Fruit fly (Drosophila melanogaster) whole organism, prepupa: ENCODE measurements around the gene CG12241.

Experiments used
- CG10631 ChIP-seq: fragments of 200-800 bp; sonication (Bioruptor generic); optimal IDR thresholded peaks from 2 replicates; lab custom pipeline; 2016; ENCODE audit warnings: missing biosample characterization, missing genetic modification characterization
- CG11294 ChIP-seq: fragments of 200-800 bp; sonication (Bioruptor generic); IDR thresholded peaks from 2 replicates; pipeline ENCODE4 v1.3.6; 2022; ENCODE audit warnings: missing biosample characterization, missing genetic modification characterization
- CG11902 ChIP-seq: fragments of 200-800 bp; sonication (Bioruptor generic); optimal IDR thresholded peaks from 3 replicates; lab custom pipeline; 2016; ENCODE audit warnings: missing biosample characterization, missing genetic modification characterization
- CG15336 ChIP-seq: fragments of 200-800 bp; sonication (Bioruptor generic); IDR thresholded peaks from 2 replicates; pipeline ENCODE4 v1.3.6; 2022; ENCODE audit warnings: missing biosample characterization, missing genetic modification characterization
- CG1621 ChIP-seq: fragments of 200-800 bp; sonication (Bioruptor generic); optimal IDR thresholded peaks from 3 replicates; lab custom pipeline; 2018; ENCODE audit warnings: missing biosample characterization, mild to moderate bottlenecking, missing genetic modification characterization
- CG16779 ChIP-seq: fragments of 200-800 bp; sonication (Bioruptor generic); optimal IDR thresholded peaks from 3 replicates; lab custom pipeline; 2017; ENCODE audit warnings: missing biosample characterization, mild to moderate bottlenecking, missing genetic modification characterization
- CG3032 ChIP-seq: fragments of 200-800 bp; optimal IDR thresholded peaks from 2 replicates; lab custom pipeline; 2019; ENCODE audit warnings: missing biosample characterization, mild to moderate bottlenecking, missing genetic modification characterization, moderate library complexity
- CG31627 ChIP-seq: fragments of 200-800 bp; sonication (Bioruptor generic); optimal IDR thresholded peaks from 3 replicates; lab custom pipeline; 2016; ENCODE audit warnings: missing biosample characterization, missing genetic modification characterization
- CG32006 ChIP-seq: fragments of 200-800 bp; sonication (Bioruptor generic); optimal IDR thresholded peaks from 3 replicates; lab custom pipeline; 2017; ENCODE audit warnings: missing biosample characterization, mild to moderate bottlenecking, missing genetic modification characterization
- CG34406 ChIP-seq: fragments of 200-800 bp; sonication (Bioruptor generic); optimal IDR thresholded peaks from 3 replicates; lab custom pipeline; 2016; ENCODE audit warnings: missing biosample characterization, missing genetic modification characterization
- CG3919 ChIP-seq: fragments of 200-800 bp; sonication (Bioruptor generic); optimal IDR thresholded peaks from 3 replicates; lab custom pipeline; 2016; ENCODE audit warnings: missing biosample characterization, missing genetic modification characterization
- CG6276 ChIP-seq: fragments of 200-800 bp; sonication (Bioruptor generic); optimal IDR thresholded peaks from 2 replicates; lab custom pipeline; 2017; ENCODE audit warnings: missing biosample characterization, mild to moderate bottlenecking, missing genetic modification characterization
- CG6792 ChIP-seq: fragments of 200-800 bp; sonication (Bioruptor generic); optimal IDR thresholded peaks from 3 replicates; lab custom pipeline; 2016; ENCODE audit warnings: missing biosample characterization, missing genetic modification characterization
- CG6808 ChIP-seq: fragments of 200-800 bp; sonication (Bioruptor generic); optimal IDR thresholded peaks from 3 replicates; lab custom pipeline; 2017; ENCODE audit warnings: missing biosample characterization, missing genetic modification characterization, mild to moderate bottlenecking, moderate library complexity, missing genetic modification reagents
- CG9139 ChIP-seq: fragments of 200-800 bp; sonication (Bioruptor generic); optimal IDR thresholded peaks from 3 replicates; lab custom pipeline; 2017; ENCODE audit warnings: missing biosample characterization, mild to moderate bottlenecking, missing genetic modification characterization
- Eip78C ChIP-seq: fragments of 200-800 bp; sonication (Bioruptor generic); peaks from one replicate; lab custom pipeline; 2016; ENCODE audit warnings: missing biosample characterization, missing genetic modification characterization
- Eip93F ChIP-seq: fragments of 200-800 bp; sonication (Bioruptor generic); optimal IDR thresholded peaks from 2 replicates; lab custom pipeline; 2016; ENCODE audit warnings: missing biosample characterization, mild to moderate bottlenecking, missing genetic modification characterization
- Ets21C ChIP-seq: fragments of 200-800 bp; sonication (Bioruptor generic); optimal IDR thresholded peaks from 3 replicates; lab custom pipeline; 2016; ENCODE audit warnings: missing biosample characterization, missing genetic modification characterization
- Ets96B ChIP-seq: fragments of 200-800 bp; optimal IDR thresholded peaks from 2 replicates; lab custom pipeline; 2019; ENCODE audit warnings: missing biosample characterization, mild to moderate bottlenecking, missing genetic modification characterization, moderate library complexity
- Gug ChIP-seq: fragments of 200-800 bp; sonication (Bioruptor generic); IDR thresholded peaks from 2 replicates; pipeline ENCODE4 v1.3.6; 2022; ENCODE audit warnings: missing biosample characterization, missing genetic modification characterization
- Hr38 ChIP-seq: sonication (Bioruptor generic); optimal IDR thresholded peaks from 2 replicates; lab custom pipeline; 2016; ENCODE audit warnings: missing biosample characterization, missing genetic modification characterization
- Lpt ChIP-seq: fragments of 200-800 bp; sonication (Bioruptor generic); optimal IDR thresholded peaks from 3 replicates; lab custom pipeline; 2016; ENCODE audit warnings: missing biosample characterization, missing genetic modification characterization
- OdsH ChIP-seq: fragments of 200-800 bp; sonication (Bioruptor generic); optimal IDR thresholded peaks from 3 replicates; lab custom pipeline; 2016; ENCODE audit warnings: missing biosample characterization, missing genetic modification characterization
- Sox102F ChIP-seq: fragments of 200-800 bp; sonication (Bioruptor generic); optimal IDR thresholded peaks from 2 replicates; lab custom pipeline; 2016; ENCODE audit warnings: missing biosample characterization, mild to moderate bottlenecking, missing genetic modification characterization
- Sox14 ChIP-seq: fragments of 200-800 bp; sonication (Bioruptor generic); optimal IDR thresholded peaks from 3 replicates; lab custom pipeline; 2016; ENCODE audit warnings: missing biosample characterization, missing genetic modification characterization
- acj6 ChIP-seq: fragments of 200-800 bp; sonication (Bioruptor generic); optimal IDR thresholded peaks from 3 replicates; lab custom pipeline; 2016; ENCODE audit warnings: missing biosample characterization, missing genetic modification characterization
- cyc ChIP-seq: fragments of 200-800 bp; sonication (Bioruptor generic); optimal IDR thresholded peaks from 3 replicates; lab custom pipeline; 2016; ENCODE audit warnings: missing biosample characterization, missing genetic modification characterization
- dac ChIP-seq: fragments of 200-800 bp; sonication (Bioruptor generic); optimal IDR thresholded peaks from 2 replicates; lab custom pipeline; 2017; ENCODE audit warnings: missing biosample characterization, mild to moderate bottlenecking, missing genetic modification characterization
- eg ChIP-seq: fragments of 200-800 bp; sonication (Bioruptor generic); IDR thresholded peaks from 3 replicates; pipeline ENCODE4 v1.3.6; 2022; ENCODE audit warnings: missing biosample characterization, missing genetic modification characterization
- esn ChIP-seq: fragments of 200-800 bp; sonication (Bioruptor generic); optimal IDR thresholded peaks from 2 replicates; lab custom pipeline; 2016; ENCODE audit warnings: missing biosample characterization, mild to moderate bottlenecking, missing genetic modification characterization, moderate library complexity
- fd85E ChIP-seq: fragments of 200-800 bp; sonication (Bioruptor generic); optimal IDR thresholded peaks from 3 replicates; lab custom pipeline; 2016; ENCODE audit warnings: missing biosample characterization, missing genetic modification characterization
- lz ChIP-seq: fragments of 200-800 bp; sonication (Bioruptor generic); optimal IDR thresholded peaks from 3 replicates; lab custom pipeline; 2016; ENCODE audit warnings: missing biosample characterization, missing genetic modification characterization
- salr ChIP-seq, 2 experiments: fragments of 200-800 bp; sonication (Bioruptor generic); optimal IDR thresholded peaks; 3 replicates each; lab custom pipeline; 2016 to 2018; ENCODE audit warnings: missing biosample characterization in 2 of 2, missing genetic modification characterization in 2 of 2, mild to moderate bottlenecking in 1 of 2
- spab ChIP-seq: fragments of 200-800 bp; sonication (Bioruptor generic); optimal IDR thresholded peaks from 2 replicates; lab custom pipeline; 2017; ENCODE audit warnings: missing biosample characterization, mild to moderate bottlenecking, missing genetic modification characterization, missing genetic modification reagents
- ss ChIP-seq, 2 experiments: fragments of 200-800 bp; sonication (Bioruptor generic); optimal IDR thresholded peaks; 2 replicates in 1 of 2; 3 replicates in 1 of 2; lab custom pipeline; 2017 to 2018; ENCODE audit warnings: mild to moderate bottlenecking in 2 of 2, missing biosample characterization in 2 of 2, missing genetic modification characterization in 2 of 2, moderate library complexity in 1 of 2
- svp ChIP-seq: fragments of 200-800 bp; sonication (Bioruptor generic); peaks from one replicate; lab custom pipeline; 2016; ENCODE audit warnings: missing biosample characterization, missing genetic modification characterization
- vri ChIP-seq: fragments of 200-800 bp; sonication (Bioruptor generic); optimal IDR thresholded peaks from 3 replicates; lab custom pipeline; 2016; ENCODE audit warnings: missing biosample characterization, mild to moderate bottlenecking, missing genetic modification characterization

CG12241 gene

DNA sequence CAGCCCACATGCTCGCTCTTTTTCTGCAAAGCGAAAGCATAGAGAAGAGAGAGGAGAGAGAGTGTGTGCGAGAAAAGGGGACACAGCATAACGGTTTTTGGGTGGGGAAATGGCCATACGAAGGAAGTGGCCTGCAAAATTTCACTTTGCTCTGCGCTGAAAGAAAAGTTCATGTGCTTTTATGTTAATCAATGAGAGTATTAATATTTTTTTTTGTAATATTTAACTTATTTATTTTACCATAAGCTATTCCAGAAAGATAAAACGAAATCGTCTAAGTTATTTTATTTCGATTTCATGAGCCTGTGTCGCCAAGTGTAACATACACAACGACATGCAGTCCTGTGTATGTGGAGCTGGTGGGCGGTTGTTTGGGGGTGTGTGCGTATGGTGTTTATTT lies 31.4 kb downstream of the CG12241 start (continued):
- TF ChIP-seq esn (GFP tag; lab: Kevin White, UChicago) (no peak), salr (GFP tag; optimal IDR thresholded peaks at IDR 0.05; lab: Kevin White, UChicago) (no peak), Sox14 (no peak), Hr38 (GFP tag; lab: Kevin White, UChicago) (no peak), CG6276 (no peak), Ets96B (tag; lab: Kevin White, UChicago) (no peak), acj6 (GFP tag; lab: Kevin White, UChicago) (peak; percentile 49)

- peak; percentile 38 for TF ChIP-seq CG1621 (tag; lab: Kevin White, UChicago)
- TF ChIP-seq cyc (GFP tag; lab: Kevin White, UChicago) = peak; percentile 28
- no peak for TF ChIP-seq Eip78C (GFP tag; lab: Kevin White, UChicago)
- TF ChIP-seq CG6792 (GFP tag; lab: Kevin White, UChicago) = no peak
- TF ChIP-seq CG31627 (GFP tag; lab: Kevin White, UChicago) = peak; percentile 30
These were observed 43.9 kb downstream of the CG12241 start, which contains the start of the genes eIF2gamma and Set for dm6 chr3R:15262710-15263672. Gene eIF2gamma (minus strand): TSS chr3R:15263458. Gene Set (plus strand): TSS chr3R:15263552.

dm6 chr3R:15263946-15264345 lies 44.9 kb downstream of the CG12241 start:
- TF ChIP-seq cyc (GFP tag; lab: Kevin White, UChicago) (no peak), CG32006 (GFP tag; lab: Kevin White, UChicago) (no peak), Eip93F (GFP tag; lab: Kevin White, UChicago) (no peak), CG9139 (GFP tag; lab: Kevin White, UChicago) (no peak)
- TF ChIP-seq, all 60 proteins: peak for 0

DNA sequence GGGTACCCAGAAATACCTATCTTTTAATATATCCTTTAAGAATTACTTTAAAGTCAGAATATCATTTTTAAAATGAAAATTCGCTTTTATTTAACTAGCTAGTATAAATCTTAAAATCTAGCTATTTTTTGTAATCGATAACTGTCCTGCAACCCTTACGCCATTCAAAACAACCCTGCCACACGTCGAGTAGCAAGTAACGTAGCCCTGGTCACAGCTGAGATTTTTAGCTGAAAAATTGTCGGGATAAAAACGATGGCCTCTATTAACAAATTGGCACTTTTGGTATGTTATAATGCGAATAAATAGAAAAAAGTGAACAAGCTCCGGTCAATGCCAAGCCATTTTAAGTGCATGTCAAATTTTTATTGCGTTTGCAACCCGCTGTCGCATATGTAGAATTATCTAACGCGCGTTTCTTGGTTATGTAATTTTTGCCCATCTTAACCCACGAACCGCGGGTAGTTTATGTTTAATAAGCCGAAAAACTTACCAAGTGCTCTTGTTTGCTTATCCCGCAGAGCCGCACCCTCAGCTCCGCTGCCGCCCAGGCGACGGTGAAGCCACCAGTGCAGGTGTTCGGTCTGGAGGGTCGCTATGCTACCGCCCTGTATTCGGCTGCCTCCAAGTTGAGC lies 46.5 kb downstream of the CG12241 start, which contains the start of gene ATPsynO:
TSS of gene ATPsynO (plus strand) at position 186 of the 635 bp plus-strand sequence.
- TF ChIP-seq CG11294 (GFP tag; lab: Robert Waterston, UW) (no peak), vri (GFP tag; lab: Kevin White, UChicago) (peak; percentile 93), cyc (GFP tag; lab: Kevin White, UChicago) (no peak), eg (no peak), esn (GFP tag; lab: Kevin White, UChicago) (peak; percentile 16), CG3032 (tag; lab: Kevin White, UChicago) (peak; percentile 35)

DNA sequence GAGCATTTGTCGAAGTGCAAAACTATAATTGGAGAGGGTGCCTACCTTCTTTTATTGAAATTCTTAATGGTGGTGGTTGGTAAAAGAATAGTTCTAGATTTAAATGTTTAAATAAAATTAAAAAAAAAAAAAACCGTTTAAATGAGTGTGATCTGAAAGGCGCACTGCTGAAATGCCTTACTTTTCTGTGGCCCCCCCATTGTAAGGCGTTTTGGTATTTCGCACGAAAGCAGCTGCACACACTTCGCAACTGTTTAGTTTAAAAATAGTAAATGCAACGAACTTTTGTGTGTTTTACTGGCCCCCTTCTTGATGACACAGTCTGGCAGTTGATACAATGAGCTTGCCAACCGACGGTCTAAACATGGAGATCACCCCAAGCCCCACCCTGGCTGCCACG lies 49.4 kb downstream of the CG12241 start, which contains the start of the genes CG14864 and Zip88E:
TSS of gene CG14864 (minus strand) at position 113 of the 400 bp plus-strand sequence.
TSS of gene Zip88E (plus strand) at position 237 of the 400 bp plus-strand sequence.
- TF ChIP-seq CG16779 (tag; lab: Kevin White, UChicago) = no peak
- no peak for TF ChIP-seq OdsH (GFP tag; lab: Kevin White, UChicago)
- no peak for TF ChIP-seq CG15336
- TF ChIP-seq CG32006 (GFP tag; lab: Kevin White, UChicago) = no peak
- no peak for TF ChIP-seq dac (GFP tag; lab: Kevin White, UChicago)
- TF ChIP-seq Sox14 = no peak
- TF ChIP-seq ss (GFP tag; optimal IDR thresholded peaks at IDR 0.05; lab: Kevin White, UChicago) = no peak
- TF ChIP-seq Gug (GFP tag; lab: Robert Waterston, UW) = no peak
- TF ChIP-seq lz (GFP tag; lab: Kevin White, UChicago) = no peak
- no peak for TF ChIP-seq CG1621 (tag; lab: Kevin White, UChicago)

- TF ChIP-seq Lpt (GFP tag; lab: Kevin White, UChicago) (no peak), CG32006 (GFP tag; lab: Kevin White, UChicago) (no peak), CG3919 (GFP tag; lab: Kevin White, UChicago) (no peak), CG6792 (GFP tag; lab: Kevin White, UChicago) (no peak), CG10631 (GFP tag; lab: Kevin White, UChicago) (no peak), CG34406 (GFP tag; lab: Kevin White, UChicago) (no peak), CG16779 (tag; lab: Kevin White, UChicago) (no peak), eg (no peak), Ets21C (GFP tag; lab: Kevin White, UChicago) (no peak), fd85E (no peak), CG11902 (no peak), spab (no peak), svp (GFP tag; lab: Kevin White, UChicago) (no peak), CG6808 (GFP tag; lab: Kevin White, UChicago) (no peak), CG15336 (no peak), Sox102F (GFP tag; lab: Kevin White, UChicago) (no peak), vri (GFP tag; lab: Kevin White, UChicago) (no peak), Hr38 (GFP tag; lab: Kevin White, UChicago) (no peak)
These were observed 49.8 kb downstream of the CG12241 start for dm6 chr3R:15268856-15269255.
